Fruit fly (Drosophila melanogaster) whole organism, embryonic: ENCODE results near the gene CanB.
A peak's percentile ranks its signal among the peaks of the same experiment; 100 is the strongest.

Experiments
- ATbp ChIP-seq: fragments of 200-800 bp; sonication (Bioruptor generic); optimal IDR thresholded peaks from 2 replicates; lab custom pipeline; 2017; ENCODE audit warnings: missing biosample characterization, mild to moderate bottlenecking, missing genetic modification characterization, missing genetic modification reagents
- BtbVII ChIP-seq: fragments of 200-800 bp; sonication (Bioruptor generic); optimal IDR thresholded peaks from 3 replicates; lab custom pipeline; 2017; ENCODE audit warnings: missing biosample characterization, mild to moderate bottlenecking, missing genetic modification characterization
- C15 ChIP-seq: fragments of 200-800 bp; sonication (Bioruptor generic); IDR thresholded peaks from 3 replicates; pipeline ENCODE4 v1.3.6; 2022; ENCODE audit warnings: missing biosample characterization, missing genetic modification characterization
- CG10979 ChIP-seq: fragments of 200-800 bp; sonication (Bioruptor generic); optimal IDR thresholded peaks from 2 replicates; lab custom pipeline; 2018; ENCODE audit warnings: missing biosample characterization, mild to moderate bottlenecking, missing genetic modification characterization, moderate library complexity
- CG11093 ChIP-seq: fragments of 200-800 bp; sonication (Bioruptor generic); IDR thresholded peaks from 3 replicates; pipeline ENCODE4 v1.3.6; 2022; ENCODE audit warnings: missing biosample characterization, missing genetic modification characterization
- CG11247 ChIP-seq: fragments of 200-800 bp; sonication (Bioruptor generic); IDR thresholded peaks from 2 replicates; pipeline ENCODE4 v1.3.6; 2022; ENCODE audit warnings: missing biosample characterization, missing genetic modification characterization
- CG11504 ChIP-seq: fragments of 200-800 bp; sonication (Bioruptor generic); optimal IDR thresholded peaks from 3 replicates; lab custom pipeline; 2019; ENCODE audit warnings: missing biosample characterization, mild to moderate bottlenecking, missing genetic modification characterization, moderate library complexity
- CG12236 ChIP-seq: fragments of 200-800 bp; sonication (Bioruptor generic); optimal IDR thresholded peaks from 2 replicates; lab custom pipeline; 2016; ENCODE audit warnings: missing biosample characterization, missing genetic modification characterization
- CG14710 ChIP-seq: fragments of 200-800 bp; sonication (Bioruptor generic); optimal IDR thresholded peaks from 3 replicates; lab custom pipeline; 2019; ENCODE audit warnings: missing biosample characterization, mild to moderate bottlenecking, missing genetic modification characterization, moderate library complexity
- CG14860 ChIP-seq: fragments of 200-800 bp; sonication (Bioruptor generic); IDR thresholded peaks from 3 replicates; pipeline ENCODE4 v1.3.6; 2022; ENCODE audit warnings: missing biosample characterization, missing genetic modification characterization; ENCODE audit not compliant: partially characterized antibody
- CG15073 ChIP-seq: fragments of 200-800 bp; sonication (Bioruptor generic); optimal IDR thresholded peaks from 2 replicates; lab custom pipeline; 2016; ENCODE audit warnings: missing biosample characterization, missing genetic modification characterization
- CG1602 ChIP-seq: fragments of 200-800 bp; sonication (Bioruptor generic); optimal IDR thresholded peaks from 3 replicates; lab custom pipeline; 2016; ENCODE audit warnings: missing biosample characterization, missing genetic modification characterization
- CG1603 ChIP-seq: fragments of 200-800 bp; sonication (Bioruptor generic); optimal IDR thresholded peaks from 2 replicates; lab custom pipeline; 2019; ENCODE audit warnings: missing biosample characterization, mild to moderate bottlenecking, missing genetic modification characterization, moderate library complexity
- CG16813 ChIP-seq: fragments of 200-800 bp; sonication (Bioruptor generic); IDR thresholded peaks from 3 replicates; pipeline ENCODE4 v1.3.6; 2022; ENCODE audit warnings: missing biosample characterization, missing genetic modification characterization; ENCODE audit not compliant: partially characterized antibody
- CG16863 ChIP-seq: fragments of 200-800 bp; sonication (Bioruptor generic); optimal IDR thresholded peaks from 3 replicates; lab custom pipeline; 2016; ENCODE audit warnings: missing biosample characterization, missing genetic modification characterization
- CG17186 ChIP-seq: fragments of 200-800 bp; sonication (Bioruptor generic); optimal IDR thresholded peaks from 3 replicates; lab custom pipeline; 2017; ENCODE audit warnings: missing biosample characterization, missing genetic modification reagents, missing genetic modification characterization
- CG17912 ChIP-seq: fragments of 200-800 bp; sonication (Bioruptor generic); optimal IDR thresholded peaks from 2 replicates; lab custom pipeline; 2018; ENCODE audit warnings: missing biosample characterization, mild to moderate bottlenecking, missing genetic modification characterization
- CG18011 ChIP-seq: fragments of 200-800 bp; sonication (Bioruptor generic); optimal IDR thresholded peaks from 2 replicates; lab custom pipeline; 2017; ENCODE audit warnings: missing biosample characterization, missing genetic modification characterization, mild to moderate bottlenecking, moderate library complexity, missing genotype
- CG30020 ChIP-seq: fragments of 200-800 bp; optimal IDR thresholded peaks from 2 replicates; lab custom pipeline; 2019; ENCODE audit warnings: missing biosample characterization, mild to moderate bottlenecking, missing genetic modification characterization, moderate library complexity
- CG32767 ChIP-seq: fragments of 200-800 bp; sonication (Bioruptor generic); IDR thresholded peaks from 2 replicates; pipeline ENCODE4 v1.3.6; 2022; ENCODE audit warnings: missing biosample characterization, missing genetic modification characterization
- CG33213 ChIP-seq: fragments of 200-800 bp; sonication (Bioruptor generic); optimal IDR thresholded peaks from 3 replicates; lab custom pipeline; 2016; ENCODE audit warnings: missing biosample characterization, missing genetic modification characterization
- CG33557 ChIP-seq: fragments of 200-800 bp; sonication (Bioruptor generic); optimal IDR thresholded peaks from 2 replicates; lab custom pipeline; 2019; ENCODE audit warnings: missing biosample characterization, mild to moderate bottlenecking, missing genetic modification characterization, moderate library complexity
- CG3847 ChIP-seq: fragments of 200-800 bp; sonication (Bioruptor generic); IDR thresholded peaks from 2 replicates; pipeline ENCODE4 v1.3.6; 2022; ENCODE audit warnings: missing biosample characterization, missing genetic modification characterization
- CG5245 ChIP-seq: fragments of 200-800 bp; sonication (Bioruptor generic); optimal IDR thresholded peaks from 3 replicates; lab custom pipeline; 2016; ENCODE audit warnings: missing biosample characterization, missing genetic modification characterization
- CG9876 ChIP-seq: fragments of 200-800 bp; sonication (Bioruptor generic); optimal IDR thresholded peaks from 2 replicates; lab custom pipeline; 2016; ENCODE audit warnings: missing biosample characterization, missing genetic modification characterization
- Dip2 ChIP-seq: fragments of 200-800 bp; sonication (Bioruptor generic); IDR thresholded peaks from 2 replicates; pipeline ENCODE4 v1.3.6; 2022; ENCODE audit warnings: missing biosample characterization, missing genetic modification characterization
- Doc2 ChIP-seq: fragments of 200-800 bp; sonication (Bioruptor generic); IDR thresholded peaks from 2 replicates; pipeline ENCODE4 v1.3.6; 2022; ENCODE audit warnings: missing biosample characterization, missing genetic modification characterization
- Ets65A ChIP-seq: fragments of 200-800 bp; sonication (Bioruptor generic); peaks from one replicate; lab custom pipeline; 2016; ENCODE audit warnings: missing biosample characterization, missing genetic modification characterization
- HLH3B ChIP-seq: fragments of 200-800 bp; sonication (Bioruptor generic); IDR thresholded peaks from 2 replicates; pipeline ENCODE4 v1.3.6; 2022; ENCODE audit warnings: missing biosample characterization, missing genetic modification characterization
- HLHmδ ChIP-seq: fragments of 200-800 bp; sonication (Bioruptor generic); optimal IDR thresholded peaks from 2 replicates; lab custom pipeline; 2018; ENCODE audit warnings: missing biosample characterization, mild to moderate bottlenecking, missing genetic modification characterization, moderate library complexity
- HmgD ChIP-seq: fragments of 200-800 bp; sonication (Bioruptor generic); optimal IDR thresholded peaks from 3 replicates; lab custom pipeline; 2016; ENCODE audit warnings: missing biosample characterization, missing genetic modification characterization
- Hr3 ChIP-seq: fragments of 200-800 bp; sonication (Bioruptor generic); optimal IDR thresholded peaks from 3 replicates; lab custom pipeline; 2016; ENCODE audit warnings: missing biosample characterization, missing genetic modification characterization
- Hr78 ChIP-seq, 2 experiments: fragments of 200-800 bp in 1 of 2; fragments of >200 bp in 1 of 2; sonication (Bioruptor generic) in 1 of 2; optimal IDR thresholded peaks; 2 replicates each; lab custom pipeline; 2017 to 2019; ENCODE audit warnings: missing biosample characterization in 2 of 2, missing genetic modification characterization in 2 of 2, mild to moderate bottlenecking in 1 of 2, moderate library complexity in 1 of 2
- Hsf ChIP-seq: fragments of 200-800 bp; sonication (Bioruptor generic); optimal IDR thresholded peaks from 3 replicates; lab custom pipeline; 2016; ENCODE audit warnings: missing biosample characterization, missing genetic modification characterization
- Lhr ChIP-seq: fragments of 200-800 bp; sonication (Bioruptor generic); optimal IDR thresholded peaks from 3 replicates; lab custom pipeline; 2017; ENCODE audit warnings: mild to moderate bottlenecking, missing biosample characterization, missing genetic modification reagents, missing genetic modification characterization
- Sox102F ChIP-seq: fragments of 200-800 bp; sonication (Bioruptor generic); optimal IDR thresholded peaks from 2 replicates; lab custom pipeline; 2018; ENCODE audit warnings: missing biosample characterization, mild to moderate bottlenecking, missing genetic modification characterization, moderate library complexity
- Xrp1 ChIP-seq: fragments of 200-800 bp; sonication (Bioruptor generic); IDR thresholded peaks from 2 replicates; pipeline ENCODE4 v1.3.6; 2022; ENCODE audit warnings: missing biosample characterization, missing genetic modification characterization
- dm ChIP-seq: fragments of 200-800 bp; sonication (Bioruptor generic); optimal IDR thresholded peaks from 3 replicates; lab custom pipeline; 2016; ENCODE audit warnings: missing biosample characterization, missing genetic modification characterization
- dmrt11E ChIP-seq: fragments of 200-800 bp; sonication (Bioruptor generic); optimal IDR thresholded peaks from 3 replicates; lab custom pipeline; 2018; ENCODE audit warnings: missing biosample characterization, mild to moderate bottlenecking, missing genetic modification characterization, moderate library complexity
- eve ChIP-seq, 2 experiments: fragments of >200 bp; optimal IDR thresholded peaks; 2 replicates each; lab custom pipeline; 2017; ENCODE audit warnings: missing biosample characterization in 2 of 2, missing genetic modification characterization in 2 of 2
- jing ChIP-seq: fragments of 200-800 bp; sonication (Bioruptor generic); optimal IDR thresholded peaks from 2 replicates; lab custom pipeline; 2018; ENCODE audit warnings: missing biosample characterization, mild to moderate bottlenecking, missing genetic modification characterization
- lov ChIP-seq, 2 experiments: fragments of 200-800 bp in 1 of 2; fragments of >200 bp in 1 of 2; sonication (Bioruptor generic) in 1 of 2; IDR thresholded peaks in 1 of 2; optimal IDR thresholded peaks in 1 of 2; 2 replicates in 1 of 2; 3 replicates in 1 of 2; pipeline versions ENCODE4 v1.3.6 to Lab custom; 2017 to 2022; ENCODE audit warnings: missing biosample characterization in 1 of 2, missing genetic modification characterization in 1 of 2
- mld ChIP-seq: fragments of 200-800 bp; sonication (Bioruptor generic); IDR thresholded peaks from 3 replicates; pipeline ENCODE4 v1.3.6; 2022; ENCODE audit warnings: missing biosample characterization, missing genetic modification characterization; ENCODE audit not compliant: partially characterized antibody
- pan ChIP-seq, 4 experiments: fragments of >200 bp in 3 of 4; fragments of 200-800 bp in 1 of 4; sonication (Bioruptor generic) in 1 of 4; optimal IDR thresholded peaks in 3 of 4; IDR thresholded peaks in 1 of 4; 2 replicates each; pipeline versions ENCODE4 v1.3.6 to Lab custom; 2017 to 2022; ENCODE audit warnings: missing biosample characterization in 2 of 4, missing genetic modification characterization in 2 of 4, mixed read lengths in 1 of 4
- ro ChIP-seq: fragments of 200-800 bp; sonication (Bioruptor generic); IDR thresholded peaks from 2 replicates; pipeline ENCODE4 v1.3.6; 2022; ENCODE audit warnings: missing biosample characterization, missing genetic modification characterization
- scrt ChIP-seq: fragments of 200-800 bp; sonication (Bioruptor generic); optimal IDR thresholded peaks from 2 replicates; lab custom pipeline; 2018; ENCODE audit warnings: missing biosample characterization, mild to moderate bottlenecking, missing genetic modification characterization, moderate library complexity
- seq ChIP-seq: fragments of 200-800 bp; sonication (Bioruptor generic); IDR thresholded peaks from 2 replicates; pipeline ENCODE4 v1.3.6; 2022; ENCODE audit warnings: missing biosample characterization, missing genetic modification characterization
- ssp ChIP-seq: fragments of 200-800 bp; sonication (Bioruptor generic); IDR thresholded peaks from 2 replicates; pipeline ENCODE4 v1.3.6; 2022; ENCODE audit warnings: missing biosample characterization, missing genetic modification characterization

CanB gene

dm6 chrX:5329266-5329898 lies 2.9 kb upstream of the CanB start, which contains the start of the genes CG3309 and XRCC1 (continued):
- no peak for TF ChIP-seq Doc2 (GFP tag; lab: Robert Waterston, UW)
- TF ChIP-seq eve (GFP tag; optimal IDR thresholded peaks at IDR 0.05; lab: Kevin White, UChicago) = no peak
- TF ChIP-seq BtbVII (GFP tag; lab: Kevin White, UChicago) = no peak
- peak; percentile 65 for TF ChIP-seq CG14710
- TF ChIP-seq lov (optimal IDR thresholded peaks at IDR 0.05; lab: Kevin White, UChicago) = no peak
- no peak for TF ChIP-seq lov (GFP tag; IDR thresholded peaks at IDR 0.05; lab: Robert Waterston, UW)
- peak; percentile 87 for TF ChIP-seq Ets65A (GFP tag; lab: Kevin White, UChicago)
- peak; percentile 52; the same call in 1 of the 2 replicates for TF ChIP-seq Xrp1 (GFP tag; lab: Robert Waterston, UW)
- peak; percentile 57 for TF ChIP-seq Sox102F
- TF ChIP-seq ssp = peak; percentile 48; the same call in 1 of the 2 replicates
- peak; percentile 28; the same call in 1 of the 2 replicates for TF ChIP-seq HLH3B (GFP tag; lab: Robert Waterston, UW)
- peak; percentile 46 for TF ChIP-seq CG33557 (GFP tag; lab: Kevin White, UChicago)
- TF ChIP-seq CG3847 (GFP tag; lab: Robert Waterston, UW) = peak; percentile 54
- no peak for TF ChIP-seq CG5245 (GFP tag; lab: Kevin White, UChicago)
- peak; percentile 86 for TF ChIP-seq CG14860
- peak; percentile 6 for TF ChIP-seq Lhr (GFP tag; lab: Kevin White, UChicago)
- TF ChIP-seq CG1602 (GFP tag; lab: Kevin White, UChicago) = peak; percentile 23
- TF ChIP-seq dm (GFP tag; lab: Kevin White, UChicago) = no peak
- TF ChIP-seq HLHmδ = no peak
- TF ChIP-seq seq = 0 out of 2 replicates have a peak, but pooled peaks have one; percentile 49
- no peak for TF ChIP-seq CG16863
- peak; percentile 64; the same call in 2 of the 3 replicates for TF ChIP-seq mld (GFP tag; lab: Robert Waterston, UW)
- TF ChIP-seq jing (GFP tag; lab: Kevin White, UChicago) = no peak
- TF ChIP-seq CG17186 (GFP tag; lab: Kevin White, UChicago) = no peak
- TF ChIP-seq CG10979 = peak; percentile 41
- TF ChIP-seq dmrt11E = peak; percentile 58
- peak; percentile 47 for TF ChIP-seq Hsf (GFP tag; lab: Kevin White, UChicago)
- peak; percentile 96 for TF ChIP-seq CG16813 (GFP tag; lab: Robert Waterston, UW)
- TF ChIP-seq pan (optimal IDR thresholded peaks at IDR 0.05; lab: Kevin White, UChicago) = no peak
- TF ChIP-seq pan (GFP tag; optimal IDR thresholded peaks at IDR 0.05 in 1 of 2, IDR thresholded peaks at IDR 0.05 in 1 of 2) = peak in 1 of 2 experiments; percentile 57
- 0 out of 2 replicates have a peak, but pooled peaks have one; percentile 7 for TF ChIP-seq CG11247 (GFP tag; lab: Robert Waterston, UW)
- TF ChIP-seq CG17912 = no peak
- no peak for TF ChIP-seq HmgD (GFP tag; lab: Kevin White, UChicago)
- TF ChIP-seq CG30020 (tag; lab: Kevin White, UChicago) = peak; percentile 14
- no peak for TF ChIP-seq scrt
- peak; percentile 54 for TF ChIP-seq Hr3
- peak; percentile 59 for TF ChIP-seq CG11504
- no peak for TF ChIP-seq Dip2 (GFP tag; lab: Robert Waterston, UW)
- TF ChIP-seq CG12236 (GFP tag; lab: Kevin White, UChicago) = no peak
- TF ChIP-seq CG33213 = no peak
- no peak for TF ChIP-seq CG15073 (GFP tag; lab: Kevin White, UChicago)
- peak; percentile 28; the same call in 1 of the 3 replicates for TF ChIP-seq C15 (GFP tag; lab: Robert Waterston, UW)
- TF ChIP-seq ro (GFP tag; lab: Robert Waterston, UW) = no peak
- TF ChIP-seq ATbp = no peak
- no peak; the same call in 1 of the 2 replicates for TF ChIP-seq CG32767 (GFP tag; lab: Robert Waterston, UW)
- no peak for TF ChIP-seq Hr78 (GFP tag; optimal IDR thresholded peaks at IDR 0.05; lab: Kevin White, UChicago)
- TF ChIP-seq CG18011 (GFP tag; lab: Kevin White, UChicago) = no peak
- TF ChIP-seq CG11093 (GFP tag; lab: Robert Waterston, UW) = no peak
- TF ChIP-seq CG1603 (tag; lab: Kevin White, UChicago) = no peak
- no peak for TF ChIP-seq CG9876 (GFP tag; lab: Kevin White, UChicago)
